Worm (Caenorhabditis elegans) whole organism, midembryonic: ENCODE measurements around the gene D1014.2.

Experiments used
- cog-1 ChIP-seq: sonication (generic microtip); optimal IDR thresholded peaks from 2 replicates; lab custom pipeline; 2016; ENCODE audit warnings: missing genetic modification characterization, missing compliant biosample characterization
- flt-1 ChIP-seq: fragments of 200-800 bp; sonication (Bioruptor generic); IDR thresholded peaks from 2 replicates; pipeline ENCODE4 v1.3.6; 2022; ENCODE audit warnings: missing genetic modification characterization, missing compliant biosample characterization
- med-1 ChIP-seq: sonication (generic microtip); optimal IDR thresholded peaks from 2 replicates; lab custom pipeline; 2017; ENCODE audit warnings: missing genetic modification characterization, mild to moderate bottlenecking, missing compliant biosample characterization, antibody characterized with exemption, missing genetic modification reagents; ENCODE audit not compliant: insufficient read depth
- tab-1 ChIP-seq: fragments of 200-800 bp; sonication (Bioruptor generic); IDR thresholded peaks from 2 replicates; pipeline ENCODE4 v1.3.6; 2022; ENCODE audit warnings: missing genetic modification characterization, missing compliant biosample characterization

- TF ChIP-seq cog-1 (tag; lab: Kevin White, UChicago) (no peak), med-1 (no peak), flt-1 (GFP tag; lab: Robert Waterston, UW) (no peak), tab-1 (no peak)
Measured at ce11 chrV:8129252-8129651, 14.5 kb upstream of the D1014.2 start, which contains the start of gene spr-1.
